Worm (Caenorhabditis elegans) whole organism, L4 larva: ENCODE results near the gene rde-1.
"Not testable (repeated sequence)": the region's sequence is repeated elsewhere in the genome, so short reads cannot be mapped to it uniquely, and the experiment has no call there.

Experiments used
- D1046.2 ChIP-seq: fragments of 200-800 bp; sonication (Bioruptor generic); IDR thresholded peaks from 2 replicates; pipeline ENCODE4 v1.3.6; 2022; ENCODE audit warnings: missing genetic modification characterization, missing compliant biosample characterization
- F37D6.2 ChIP-seq: sonication (generic microtip); optimal IDR thresholded peaks from 2 replicates; lab custom pipeline; 2016; ENCODE audit warnings: mild to moderate bottlenecking, missing genetic modification characterization, missing compliant biosample characterization
- T20F7.1 ChIP-seq: fragments of 200-800 bp; sonication (Bioruptor generic); optimal IDR thresholded peaks from 2 replicates; lab custom pipeline; 2018; ENCODE audit warnings: mild to moderate bottlenecking, missing genetic modification characterization, missing compliant biosample characterization
- Y48G9A.11 ChIP-seq: fragments of 200-800 bp; sonication (Bioruptor generic); IDR thresholded peaks from 2 replicates; pipeline ENCODE4 v1.3.6; 2022; ENCODE audit warnings: missing genetic modification reagents, missing genetic modification characterization, missing compliant biosample characterization
- ZK337.2 ChIP-seq: fragments of 200-800 bp; sonication (Bioruptor generic); IDR thresholded peaks from 2 replicates; pipeline ENCODE4 v1.3.6; 2022; ENCODE audit warnings: missing genetic modification reagents, missing genetic modification characterization, missing compliant biosample characterization
- aha-1 ChIP-seq: fragments of 150-350 bp; peaks from one replicate; lab custom pipeline; 2014; ENCODE audit warnings: missing biosample characterization, missing genetic modification characterization
- arid-1 ChIP-seq: fragments of 200-800 bp; sonication (Bioruptor generic); conservative IDR thresholded peaks from 2 replicates; pipeline ENCODE4 v1.3.6; 2022; ENCODE audit warnings: missing genetic modification reagents, missing genetic modification characterization, missing compliant biosample characterization
- ceh-20 ChIP-seq: fragments of 200-800 bp; sonication (Bioruptor generic); IDR thresholded peaks from 2 replicates; pipeline ENCODE4 v1.3.6; 2022; ENCODE audit warnings: missing genetic modification reagents, missing genetic modification characterization, missing compliant biosample characterization
- ceh-44 ChIP-seq: fragments of 200-800 bp; sonication (Bioruptor generic); IDR thresholded peaks from 2 replicates; pipeline ENCODE4 v1.3.6; 2022; ENCODE audit warnings: missing genetic modification reagents, missing genetic modification characterization, missing compliant biosample characterization
- ctbp-1 ChIP-seq: fragments of 200-800 bp; sonication (Bioruptor generic); IDR thresholded peaks from 2 replicates; pipeline ENCODE4 v1.3.6; 2022; ENCODE audit warnings: missing genetic modification reagents, missing genetic modification characterization, missing compliant biosample characterization
- dmd-6 ChIP-seq: fragments of 200-800 bp; sonication (Bioruptor generic); IDR thresholded peaks from 2 replicates; pipeline ENCODE4 v1.3.6; 2022; ENCODE audit warnings: missing genetic modification reagents, missing genetic modification characterization, missing compliant biosample characterization
- dmd-8 ChIP-seq: fragments of 200-800 bp; sonication (Bioruptor generic); IDR thresholded peaks from 2 replicates; pipeline ENCODE4 v1.3.6; 2022; ENCODE audit warnings: missing genetic modification characterization, missing compliant biosample characterization
- dmd-9 ChIP-seq: fragments of 200-800 bp; sonication (Bioruptor generic); IDR thresholded peaks from 2 replicates; pipeline ENCODE4 v1.3.6; 2022; ENCODE audit warnings: missing genetic modification reagents, missing genetic modification characterization, missing compliant biosample characterization
- dpl-1 ChIP-seq: fragments of 150-350 bp; optimal IDR thresholded peaks from 2 replicates; lab custom pipeline; 2014; ENCODE audit warnings: missing biosample characterization, missing genetic modification reagents, missing genetic modification characterization
- dve-1 ChIP-seq: sonication (generic microtip); optimal IDR thresholded peaks from 2 replicates; lab custom pipeline; 2017; ENCODE audit warnings: antibody characterized with exemption, mild to moderate bottlenecking, missing genetic modification characterization, missing compliant biosample characterization; ENCODE audit not compliant: insufficient read depth
- egl-43 ChIP-seq: fragments of 200-800 bp; sonication (Bioruptor generic); IDR thresholded peaks from 2 replicates; pipeline ENCODE4 v1.3.6; 2022; ENCODE audit warnings: missing genetic modification reagents, missing genetic modification characterization, missing compliant biosample characterization
- hif-1 ChIP-seq, 2 experiments: sonication (generic microtip); optimal IDR thresholded peaks; 2 replicates each; lab custom pipeline; 2016 to 2017; ENCODE audit warnings: missing compliant biosample characterization in 2 of 2, missing genetic modification characterization in 2 of 2, missing genetic modification reagents in 2 of 2, missing genotype in 2 of 2, mild to moderate bottlenecking in 1 of 2
- hlh-11 ChIP-seq: fragments of 200-800 bp; sonication (Bioruptor generic); optimal IDR thresholded peaks from 2 replicates; lab custom pipeline; 2018; ENCODE audit warnings: mild to moderate bottlenecking, missing genetic modification characterization, missing compliant biosample characterization
- hmg-1.1 ChIP-seq: fragments of 200-800 bp; sonication (Bioruptor generic); IDR thresholded peaks from 2 replicates; pipeline ENCODE4 v1.3.6; 2022; ENCODE audit warnings: missing genetic modification reagents, missing genetic modification characterization, missing compliant biosample characterization
- jun-1 ChIP-seq: fragments of 150-350 bp; optimal IDR thresholded peaks from 2 replicates; lab custom pipeline; 2014; ENCODE audit warnings: missing biosample characterization, missing genetic modification reagents, missing genetic modification characterization
- lim-7 ChIP-seq: fragments of 200-800 bp; sonication (Bioruptor generic); IDR thresholded peaks from 2 replicates; pipeline ENCODE4 v1.3.6; 2022; ENCODE audit warnings: missing genetic modification characterization, missing compliant biosample characterization
- lin-1 ChIP-seq: fragments of 200-800 bp; sonication (Bioruptor generic); IDR thresholded peaks from 2 replicates; pipeline ENCODE4 v1.3.6; 2022; ENCODE audit warnings: missing genetic modification reagents, missing genetic modification characterization, missing compliant biosample characterization
- lin-29 ChIP-seq: fragments of 200-800 bp; sonication (Bioruptor generic); IDR thresholded peaks from 2 replicates; pipeline ENCODE4 v1.3.6; 2022; ENCODE audit warnings: missing genetic modification reagents, missing genetic modification characterization, missing compliant biosample characterization
- lin-38 ChIP-seq: fragments of 200-800 bp; sonication (Bioruptor generic); IDR thresholded peaks from 2 replicates; pipeline ENCODE4 v1.3.6; 2022; ENCODE audit warnings: missing genetic modification reagents, missing genetic modification characterization, missing compliant biosample characterization
- lsy-2 ChIP-seq, 2 experiments: fragments of 150-350 bp in 1 of 2; sonication (generic microtip) in 1 of 2; optimal IDR thresholded peaks; 2 replicates each; lab custom pipeline; 2014 to 2017; ENCODE audit warnings: missing biosample characterization in 2 of 2, missing genetic modification characterization in 2 of 2
- madf-9 ChIP-seq: fragments of 200-800 bp; sonication (Bioruptor generic); conservative IDR thresholded peaks from 2 replicates; pipeline ENCODE4 v1.3.6; 2022; ENCODE audit warnings: missing genetic modification reagents, missing genetic modification characterization, missing compliant biosample characterization
- mdl-1 ChIP-seq, 2 experiments: fragments of 150-350 bp in 1 of 2; sonication (generic microtip) in 1 of 2; optimal IDR thresholded peaks; 2 replicates each; lab custom pipeline; 2014 to 2017; ENCODE audit warnings: missing biosample characterization in 2 of 2, missing genetic modification characterization in 2 of 2
- mdt-29 ChIP-seq: fragments of 200-800 bp; sonication (Bioruptor generic); IDR thresholded peaks from 2 replicates; pipeline ENCODE4 v1.3.6; 2022; ENCODE audit warnings: missing genetic modification reagents, missing genetic modification characterization, missing compliant biosample characterization
- mep-1 ChIP-seq: fragments of 150-350 bp; sonication (generic microtip); optimal IDR thresholded peaks from 3 replicates; lab custom pipeline; 2014; ENCODE audit warnings: missing biosample characterization, missing genetic modification characterization
- mes-2 ChIP-seq: sonication (generic microtip); optimal IDR thresholded peaks from 2 replicates; lab custom pipeline; 2016; ENCODE audit warnings: missing genotype, mild to moderate bottlenecking, missing genetic modification characterization, missing compliant biosample characterization; ENCODE audit not compliant: poor library complexity, severe bottlenecking
- mxl-3 ChIP-seq: fragments of 200-800 bp; sonication (Bioruptor generic); optimal IDR thresholded peaks from 2 replicates; lab custom pipeline; 2018; ENCODE audit warnings: mild to moderate bottlenecking, missing genetic modification characterization, missing compliant biosample characterization
- nhr-102 ChIP-seq: sonication (generic microtip); optimal IDR thresholded peaks from 2 replicates; lab custom pipeline; 2016; ENCODE audit warnings: mild to moderate bottlenecking, missing genetic modification characterization, moderate library complexity, missing compliant biosample characterization
- nhr-25 ChIP-seq: sonication (generic microtip); optimal IDR thresholded peaks from 2 replicates; lab custom pipeline; 2017; ENCODE audit warnings: missing genetic modification characterization, mild to moderate bottlenecking, missing compliant biosample characterization, antibody characterized with exemption, moderate library complexity, borderline replicate concordance; ENCODE audit not compliant: insufficient read depth
- nhr-28 ChIP-seq: fragments of 150-350 bp; optimal IDR thresholded peaks from 2 replicates; lab custom pipeline; 2014; ENCODE audit warnings: missing biosample characterization, missing genetic modification characterization
- nhr-42 ChIP-seq: fragments of 200-800 bp; sonication (Bioruptor generic); IDR thresholded peaks from 2 replicates; pipeline ENCODE4 v1.3.6; 2022; ENCODE audit warnings: missing genetic modification characterization, missing compliant biosample characterization
- php-3 ChIP-seq: fragments of 200-800 bp; sonication (Bioruptor generic); IDR thresholded peaks from 2 replicates; pipeline ENCODE4 v1.3.6; 2022; ENCODE audit warnings: missing genetic modification reagents, missing genetic modification characterization, missing compliant biosample characterization
- rbr-2 ChIP-seq: sonication (generic microtip); optimal IDR thresholded peaks from 2 replicates; lab custom pipeline; 2016; ENCODE audit warnings: missing genotype, missing genetic modification characterization, missing compliant biosample characterization
- saeg-2 ChIP-seq: fragments of 200-800 bp; sonication (Bioruptor generic); IDR thresholded peaks from 2 replicates; pipeline ENCODE4 v1.3.6; 2022; ENCODE audit warnings: missing genetic modification reagents, missing genetic modification characterization, missing compliant biosample characterization
- set-16 ChIP-seq: fragments of 200-800 bp; sonication (Bioruptor generic); IDR thresholded peaks from 2 replicates; pipeline ENCODE4 v1.3.6; 2022; ENCODE audit warnings: missing genetic modification reagents, missing genetic modification characterization, missing compliant biosample characterization
- spr-1 ChIP-seq: sonication (generic microtip); optimal IDR thresholded peaks from 2 replicates; lab custom pipeline; 2016; ENCODE audit warnings: mild to moderate bottlenecking, missing genetic modification characterization, missing compliant biosample characterization
- tra-1 ChIP-seq: fragments of 200-800 bp; sonication (Bioruptor generic); IDR thresholded peaks from 2 replicates; pipeline ENCODE4 v1.3.6; 2022; ENCODE audit warnings: missing genetic modification reagents, missing genetic modification characterization, missing compliant biosample characterization
- unc-62 ChIP-seq, 3 experiments: fragments of 150-350 bp in 1 of 3; sonication (generic microtip); optimal IDR thresholded peaks in 2 of 3; peaks in 1 of 3; 1 replicate in 1 of 3; 2 replicates in 2 of 3; lab custom pipeline; 2014 to 2017; ENCODE audit warnings: missing biosample characterization in 3 of 3, missing genetic modification characterization in 3 of 3, missing genetic modification reagents in 3 of 3, missing genotype in 1 of 3
- vab-7 ChIP-seq: fragments of 200-800 bp; sonication (Bioruptor generic); IDR thresholded peaks from 2 replicates; pipeline ENCODE4 v1.3.6; 2022; ENCODE audit warnings: missing genetic modification reagents, missing genetic modification characterization, missing compliant biosample characterization
- zfp-2 ChIP-seq: sonication (generic microtip); optimal IDR thresholded peaks from 2 replicates; lab custom pipeline; 2016; ENCODE audit warnings: mild to moderate bottlenecking, missing genetic modification characterization, missing compliant biosample characterization
- zfp-3 ChIP-seq: fragments of 200-800 bp; sonication (Bioruptor generic); conservative IDR thresholded peaks from 2 replicates; pipeline ENCODE4 v1.3.6; 2022; ENCODE audit warnings: missing genetic modification reagents, missing genetic modification characterization, missing compliant biosample characterization
- ztf-7 ChIP-seq: fragments of 150-350 bp; optimal IDR thresholded peaks from 2 replicates; lab custom pipeline; 2014; ENCODE audit warnings: missing biosample characterization, missing genetic modification characterization

rde-1 gene

DNA sequence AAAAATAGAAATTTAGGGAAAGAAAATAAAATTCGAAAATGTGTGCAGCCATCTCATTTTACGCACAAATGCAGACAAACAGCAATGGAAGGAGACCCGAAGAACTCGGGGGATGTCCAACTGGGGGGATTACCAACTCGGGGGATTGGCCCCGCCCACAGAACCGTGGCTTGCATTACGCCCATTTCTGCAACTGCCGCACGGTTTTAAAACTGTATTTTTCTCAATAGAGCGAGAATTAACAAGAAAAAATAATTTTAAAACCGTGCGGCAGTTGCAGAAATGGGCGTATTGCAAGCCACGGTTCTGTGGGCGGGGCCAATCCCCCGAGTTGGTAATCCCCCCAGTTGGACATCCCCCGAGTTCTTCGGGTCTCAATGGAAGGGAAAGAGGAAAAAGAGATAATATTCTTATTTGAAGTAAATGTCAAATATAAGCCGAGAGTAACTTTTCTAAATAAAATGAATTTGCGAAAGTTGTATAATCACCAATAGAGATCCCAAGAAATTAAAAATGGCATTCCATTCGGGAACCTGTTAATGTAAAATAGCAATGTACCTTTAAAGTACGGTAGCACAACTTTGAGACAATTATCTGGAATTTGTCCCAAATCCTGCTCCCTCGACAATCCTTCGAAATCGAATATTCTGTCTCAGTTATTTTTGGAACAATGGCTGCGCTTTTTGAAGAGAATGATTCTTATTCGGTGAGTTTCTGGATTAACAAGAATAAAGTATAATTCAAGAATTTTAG is 10.5 kb downstream of the rde-1 start, which contains the start of the genes ruvb-1 and tofu-1:
Gene ruvb-1 (minus strand): TSS at position 72 of the 753 bp plus-strand sequence.
Gene tofu-1 (plus strand): TSS at position 417 of the 753 bp plus-strand sequence.
- 0 out of 2 replicates have a peak, but pooled peaks have one; percentile 22 for TF ChIP-seq ZK337.2 (GFP tag; lab: Robert Waterston, UW)
- peak; percentile 36 for TF ChIP-seq F37D6.2 (tag; lab: Kevin White, UChicago)
- TF ChIP-seq zfp-2 (tag; lab: Kevin White, UChicago) = peak; percentile 37
- TF ChIP-seq ceh-20 (GFP tag; lab: Robert Waterston, UW) = peak; percentile 81
- peak; percentile 88 for TF ChIP-seq mep-1
- TF ChIP-seq aha-1 (tag; lab: Kevin White, UChicago) = peak; percentile 40
- peak; percentile 15 for TF ChIP-seq jun-1 (tag; lab: Kevin White, UChicago)
- TF ChIP-seq mxl-3 = peak; percentile 45
- peak; percentile 74 for TF ChIP-seq madf-9 (GFP tag; lab: Robert Waterston, UW)
- TF ChIP-seq arid-1 = peak; percentile 54; the same call in 1 of the 2 replicates
- peak; percentile 78; the same call in 1 of the 2 replicates for TF ChIP-seq nhr-42 (GFP tag; lab: Robert Waterston, UW)
- 0 out of 2 replicates have a peak, but pooled peaks have one; percentile 29 for TF ChIP-seq lim-7
- TF ChIP-seq lin-29 (GFP tag; lab: Robert Waterston, UW) = 0 out of 2 replicates have a peak, but pooled peaks have one; percentile 38
- TF ChIP-seq lin-38 (GFP tag; lab: Robert Waterston, UW) = peak; percentile 91
- peak; percentile 66 for TF ChIP-seq T20F7.1
- peak in 1 of 2 experiments; percentile 1 for TF ChIP-seq hif-1 (tag; optimal IDR thresholded peaks at IDR 0.05; lab: Kevin White, UChicago)
- TF ChIP-seq spr-1 (tag; lab: Kevin White, UChicago) = peak; percentile 56
- TF ChIP-seq ceh-44 = peak; percentile 75
- TF ChIP-seq vab-7 (GFP tag; lab: Robert Waterston, UW) = peak; percentile 77
- peak; percentile 78 for TF ChIP-seq egl-43
- TF ChIP-seq dve-1 (tag; lab: Kevin White, UChicago) = peak; percentile 88
- TF ChIP-seq dmd-8 (GFP tag; lab: Robert Waterston, UW) = peak; percentile 57; the same call in 1 of the 2 replicates
- TF ChIP-seq D1046.2 (GFP tag; lab: Robert Waterston, UW) = 0 out of 2 replicates have a peak, but pooled peaks have one; percentile 27
- peak; percentile 67 for TF ChIP-seq hlh-11 (tag; lab: Kevin White, UChicago)
- peak; percentile 57; the same call in 1 of the 2 replicates for TF ChIP-seq lin-1
- peak; percentile 78 for TF ChIP-seq rbr-2
- TF ChIP-seq ctbp-1 = peak; percentile 71
- peak; percentile 72; the same call in 1 of the 2 replicates for TF ChIP-seq zfp-3
- peak; percentile 75 for TF ChIP-seq mes-2 (tag; lab: Kevin White, UChicago)
- TF ChIP-seq unc-62 (GFP tag; optimal IDR thresholded peaks at IDR 0.05 in 1 of 2; lab: Kevin White, UChicago) = peak in 1 of 2 experiments; percentile 48
- TF ChIP-seq unc-62 (tag; optimal IDR thresholded peaks at IDR 0.05; lab: Kevin White, UChicago) = not testable (repeated sequence)
- peak; percentile 73 for TF ChIP-seq dmd-9 (GFP tag; lab: Robert Waterston, UW)
- peak in 1 of 2 experiments; percentile 73 for TF ChIP-seq lsy-2 (tag; optimal IDR thresholded peaks at IDR 0.05; lab: Kevin White, UChicago)
- TF ChIP-seq tra-1 (GFP tag; lab: Robert Waterston, UW) = peak; percentile 82
- TF ChIP-seq mdt-29 (GFP tag; lab: Robert Waterston, UW) = peak; percentile 64; the same call in 1 of the 2 replicates
- TF ChIP-seq saeg-2 (GFP tag; lab: Robert Waterston, UW) = 0 out of 2 replicates have a peak, but pooled peaks have one; percentile 33
- peak; percentile 50 for TF ChIP-seq nhr-28 (tag; lab: Kevin White, UChicago)
- peak; percentile 76 for TF ChIP-seq dmd-6
- peak; percentile 93 for TF ChIP-seq hmg-1.1
- peak; percentile 51; the same call in 1 of the 2 replicates for TF ChIP-seq set-16 (GFP tag; lab: Robert Waterston, UW)
- 0 out of 2 replicates have a peak, but pooled peaks have one; percentile 32 for TF ChIP-seq Y48G9A.11 (GFP tag; lab: Robert Waterston, UW)
- peak; percentile 58 for TF ChIP-seq nhr-102 (tag; lab: Kevin White, UChicago)
- TF ChIP-seq ztf-7 (tag; lab: Kevin White, UChicago) = peak; percentile 35
- peak; percentile 63 for TF ChIP-seq dpl-1 (GFP tag; lab: Kevin White, UChicago)
- peak; percentile 0 to 4 for TF ChIP-seq mdl-1 (tag; optimal IDR thresholded peaks at IDR 0.05; lab: Kevin White, UChicago)
- TF ChIP-seq php-3 = peak; percentile 65; the same call in 1 of the 2 replicates
- TF ChIP-seq nhr-25 (tag; lab: Kevin White, UChicago) = peak; percentile 38
